Worm (Caenorhabditis elegans) whole organism, early embryonic: ENCODE results near the gene srg-38.

Experiments used
- B0310.2 ChIP-seq: sonication (generic microtip); optimal IDR thresholded peaks from 2 replicates; lab custom pipeline; 2016; ENCODE audit warnings: mild to moderate bottlenecking, missing genetic modification characterization, missing compliant biosample characterization
- F13C5.2 ChIP-seq: sonication (generic microtip); optimal IDR thresholded peaks from 2 replicates; lab custom pipeline; 2017; ENCODE audit warnings: mild to moderate bottlenecking, missing genetic modification characterization, inconsistent platforms, missing compliant biosample characterization
- aly-1 ChIP-seq: sonication (generic microtip); optimal IDR thresholded peaks from 2 replicates; lab custom pipeline; 2016; ENCODE audit warnings: missing genetic modification characterization, missing compliant biosample characterization
- ama-1 ChIP-seq: fragments of 150-350 bp; optimal IDR thresholded peaks from 2 replicates; lab custom pipeline; 2014
- ceh-13 ChIP-seq: fragments of 200-800 bp; sonication (Bioruptor generic); optimal IDR thresholded peaks from 2 replicates; lab custom pipeline; 2018; ENCODE audit warnings: mild to moderate bottlenecking, missing genetic modification characterization, missing compliant biosample characterization
- ceh-36 ChIP-seq: sonication (generic microtip); optimal IDR thresholded peaks from 2 replicates; lab custom pipeline; 2016; ENCODE audit warnings: missing genetic modification characterization, inconsistent platforms, missing compliant biosample characterization
- ets-7 ChIP-seq: sonication (generic microtip); optimal IDR thresholded peaks from 2 replicates; lab custom pipeline; 2016; ENCODE audit warnings: missing genotype, missing genetic modification characterization, missing compliant biosample characterization
- flt-1 ChIP-seq: fragments of 200-800 bp; sonication (Bioruptor generic); IDR thresholded peaks from 2 replicates; pipeline ENCODE4 v1.3.6; 2022; ENCODE audit warnings: missing genetic modification characterization, missing compliant biosample characterization
- hmbx-1 ChIP-seq: sonication (generic microtip); optimal IDR thresholded peaks from 2 replicates; lab custom pipeline; 2016; ENCODE audit warnings: mild to moderate bottlenecking, missing genetic modification characterization, missing compliant biosample characterization
- hmg-4 ChIP-seq: fragments of 200-800 bp; sonication (Bioruptor generic); optimal IDR thresholded peaks from 2 replicates; lab custom pipeline; 2018; ENCODE audit warnings: mild to moderate bottlenecking, missing genetic modification characterization, missing compliant biosample characterization
- hnd-1 ChIP-seq: sonication (generic microtip); optimal IDR thresholded peaks from 2 replicates; lab custom pipeline; 2016; ENCODE audit warnings: missing genetic modification characterization, missing compliant biosample characterization
- pes-1 ChIP-seq: fragments of 200-800 bp; sonication (Bioruptor generic); IDR thresholded peaks from 2 replicates; pipeline ENCODE4 v1.3.6; 2022; ENCODE audit warnings: missing genetic modification reagents, missing genetic modification characterization, missing compliant biosample characterization
- scrt-1 ChIP-seq: fragments of 200-800 bp; sonication (Bioruptor generic); IDR thresholded peaks from 2 replicates; pipeline ENCODE4 v1.3.6; 2022; ENCODE audit warnings: missing genetic modification characterization, missing compliant biosample characterization
- sea-1 ChIP-seq: fragments of 200-800 bp; sonication (Bioruptor generic); conservative IDR thresholded peaks from 2 replicates; pipeline ENCODE4 v1.3.6; 2022; ENCODE audit warnings: missing genetic modification characterization, missing compliant biosample characterization
- tbx-11 ChIP-seq: fragments of 200-800 bp; sonication (Bioruptor generic); IDR thresholded peaks from 2 replicates; pipeline ENCODE4 v1.3.6; 2022; ENCODE audit warnings: missing genetic modification characterization, missing compliant biosample characterization
- tbx-37 ChIP-seq: fragments of 200-800 bp; sonication (Bioruptor generic); conservative IDR thresholded peaks from 2 replicates; pipeline ENCODE4 v1.3.6; 2022; ENCODE audit warnings: missing genetic modification reagents, missing genetic modification characterization, missing compliant biosample characterization
- tra-4 ChIP-seq: sonication (generic microtip); optimal IDR thresholded peaks from 2 replicates; lab custom pipeline; 2017; ENCODE audit warnings: missing genetic modification characterization, missing compliant biosample characterization

Gene srg-38

ce11 chrV:11170564-11171329 lies 15.3 kb upstream of the srg-38 start:
- TF ChIP-seq pes-1 (GFP tag; lab: Robert Waterston, UW) (no peak), hmg-4 (no peak), flt-1 (GFP tag; lab: Robert Waterston, UW) (no peak), aly-1 (tag; lab: Kevin White, UChicago) (no peak)

DNA sequence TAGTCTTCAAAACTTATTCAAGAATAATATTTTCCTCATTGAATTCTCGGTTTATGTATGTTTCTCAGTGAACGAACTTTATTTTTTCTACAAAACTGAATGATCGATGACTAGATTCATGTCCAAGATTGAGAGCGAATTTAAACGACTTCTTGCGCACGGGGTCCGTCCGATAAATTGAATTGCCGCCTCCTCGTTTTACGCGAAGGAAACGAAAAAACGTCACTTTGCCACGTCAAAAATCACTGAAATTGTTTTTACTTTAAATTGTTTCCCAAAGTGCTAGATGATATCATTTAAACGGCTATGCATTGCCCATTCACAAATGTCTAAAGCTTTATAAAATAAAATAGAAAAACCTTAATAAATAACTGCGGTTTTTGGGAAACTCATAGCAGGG lies 12.3 kb upstream of the srg-38 start:
- TF ChIP-seq tbx-11 (GFP tag; lab: Robert Waterston, UW) (no peak), hnd-1 (tag; lab: Kevin White, UChicago) (no peak), ets-7 (tag; lab: Kevin White, UChicago) (no peak), hmbx-1 (no peak), scrt-1 (GFP tag; lab: Robert Waterston, UW) (no peak), aly-1 (tag; lab: Kevin White, UChicago) (no peak), ceh-13 (GFP tag; lab: Kevin White, UChicago) (no peak), B0310.2 (tag; lab: Kevin White, UChicago) (no peak), tbx-37 (GFP tag; lab: Robert Waterston, UW) (no peak), ama-1 (lab: Kevin White, UChicago) (no peak), pes-1 (GFP tag; lab: Robert Waterston, UW) (no peak), F13C5.2 (tag; lab: Kevin White, UChicago) (no peak), ceh-36 (tag; lab: Kevin White, UChicago) (no peak), flt-1 (GFP tag; lab: Robert Waterston, UW) (no peak), hmg-4 (no peak), tra-4 (tag; lab: Kevin White, UChicago) (no peak), sea-1 (GFP tag; lab: Robert Waterston, UW) (no peak)

DNA sequence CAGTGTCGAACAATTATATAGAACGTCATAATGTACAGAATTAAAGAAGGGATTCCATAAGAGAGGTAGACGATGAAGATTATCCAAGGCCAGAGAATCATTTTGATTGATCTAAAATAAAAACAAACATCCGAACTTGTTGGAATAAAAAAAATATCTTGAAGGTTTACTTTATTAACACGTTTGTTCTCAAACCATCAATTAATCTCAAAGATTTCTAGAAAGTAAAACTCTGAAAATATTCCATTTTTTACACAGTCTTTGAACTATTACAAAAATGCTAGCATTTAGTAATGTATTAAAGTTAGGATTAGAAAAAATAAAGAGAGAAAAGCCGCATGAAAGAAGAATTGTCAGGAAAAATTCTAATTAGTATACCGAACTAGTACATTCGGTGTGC lies 9.0 kb upstream of the srg-38 start, which contains the start of gene srg-40:
srg-40 (minus strand) TSS at position 101 of the 400 bp plus-strand sequence.
- TF ChIP-seq hnd-1 (tag; lab: Kevin White, UChicago), result no peak
- no peak for TF ChIP-seq B0310.2 (tag; lab: Kevin White, UChicago)
- TF ChIP-seq aly-1 (tag; lab: Kevin White, UChicago), result no peak
- no peak for TF ChIP-seq tbx-37 (GFP tag; lab: Robert Waterston, UW)
- no peak for TF ChIP-seq ets-7 (tag; lab: Kevin White, UChicago)
- no peak for TF ChIP-seq sea-1 (GFP tag; lab: Robert Waterston, UW)
- TF ChIP-seq tbx-11 (GFP tag; lab: Robert Waterston, UW), result no peak
- no peak for TF ChIP-seq tra-4 (tag; lab: Kevin White, UChicago)
- no peak for TF ChIP-seq scrt-1 (GFP tag; lab: Robert Waterston, UW)
- TF ChIP-seq hmbx-1, result no peak
- no peak for TF ChIP-seq ceh-13 (GFP tag; lab: Kevin White, UChicago)
- TF ChIP-seq ceh-36 (tag; lab: Kevin White, UChicago), result no peak
- no peak for TF ChIP-seq hmg-4
- TF ChIP-seq flt-1 (GFP tag; lab: Robert Waterston, UW), result no peak

ce11 chrV:11161791-11162190 lies 6.3 kb upstream of the srg-38 start, which contains the start of gene srg-41:
srg-41 (minus strand) TSS chrV:11161891.
- TF ChIP-seq tbx-37 (GFP tag; lab: Robert Waterston, UW) (no peak), tra-4 (tag; lab: Kevin White, UChicago) (no peak), B0310.2 (tag; lab: Kevin White, UChicago) (no peak), ceh-13 (GFP tag; lab: Kevin White, UChicago) (no peak), hmbx-1 (no peak), aly-1 (tag; lab: Kevin White, UChicago) (no peak), hnd-1 (tag; lab: Kevin White, UChicago) (no peak), ceh-36 (tag; lab: Kevin White, UChicago) (no peak), ama-1 (lab: Kevin White, UChicago) (no peak), scrt-1 (GFP tag; lab: Robert Waterston, UW) (no peak), pes-1 (GFP tag; lab: Robert Waterston, UW) (no peak), hmg-4 (no peak), sea-1 (GFP tag; lab: Robert Waterston, UW) (no peak), ets-7 (tag; lab: Kevin White, UChicago) (no peak), tbx-11 (GFP tag; lab: Robert Waterston, UW) (no peak), F13C5.2 (tag; lab: Kevin White, UChicago) (no peak), flt-1 (GFP tag; lab: Robert Waterston, UW) (no peak)

- no peak for TF ChIP-seq F13C5.2 (tag; lab: Kevin White, UChicago)
- TF ChIP-seq ets-7 (tag; lab: Kevin White, UChicago), result no peak
- no peak for TF ChIP-seq pes-1 (GFP tag; lab: Robert Waterston, UW)
- TF ChIP-seq hmbx-1, result no peak
- TF ChIP-seq tbx-11 (GFP tag; lab: Robert Waterston, UW), result no peak
- TF ChIP-seq hmg-4, result no peak
- TF ChIP-seq ceh-36 (tag; lab: Kevin White, UChicago), result no peak
- TF ChIP-seq flt-1 (GFP tag; lab: Robert Waterston, UW), result no peak
- no peak for TF ChIP-seq B0310.2 (tag; lab: Kevin White, UChicago)
- TF ChIP-seq ceh-13 (GFP tag; lab: Kevin White, UChicago), result no peak
- no peak for TF ChIP-seq ama-1 (lab: Kevin White, UChicago)
- TF ChIP-seq aly-1 (tag; lab: Kevin White, UChicago), result no peak
- no peak for TF ChIP-seq tbx-37 (GFP tag; lab: Robert Waterston, UW)
- no peak for TF ChIP-seq tra-4 (tag; lab: Kevin White, UChicago)
- no peak for TF ChIP-seq sea-1 (GFP tag; lab: Robert Waterston, UW)
- TF ChIP-seq scrt-1 (GFP tag; lab: Robert Waterston, UW), result no peak
These were observed 2.5 kb upstream of the srg-38 start, which contains the start of gene srg-42 for ce11 chrV:11157947-11158346. srg-42 (minus strand) TSS chrV:11158047.

DNA sequence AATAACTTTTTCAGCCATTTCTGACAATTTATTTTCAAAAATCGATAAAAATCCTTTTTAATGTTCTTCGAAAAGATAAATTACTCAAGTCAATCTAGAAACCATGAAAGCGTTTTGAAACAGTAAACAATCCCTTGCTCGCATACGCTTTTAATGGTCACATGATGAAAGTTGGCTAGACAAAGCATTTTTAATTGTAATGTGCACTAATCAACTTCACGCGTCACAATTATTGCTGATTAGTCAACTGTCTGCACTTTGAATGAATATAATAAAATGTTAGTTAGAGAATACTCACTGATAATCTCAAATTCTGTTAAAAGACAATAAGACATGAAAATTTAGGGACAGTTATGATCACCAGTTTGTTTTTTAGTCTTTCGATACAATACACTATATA lies 1.1 kb upstream of the srg-38 start:
- TF ChIP-seq scrt-1 (GFP tag; lab: Robert Waterston, UW) (no peak), ceh-36 (tag; lab: Kevin White, UChicago) (no peak), ceh-13 (GFP tag; lab: Kevin White, UChicago) (no peak), sea-1 (GFP tag; lab: Robert Waterston, UW) (no peak)
